Worm (Caenorhabditis elegans): ENCODE measurements around the gene C09B9.85.

DNA sequence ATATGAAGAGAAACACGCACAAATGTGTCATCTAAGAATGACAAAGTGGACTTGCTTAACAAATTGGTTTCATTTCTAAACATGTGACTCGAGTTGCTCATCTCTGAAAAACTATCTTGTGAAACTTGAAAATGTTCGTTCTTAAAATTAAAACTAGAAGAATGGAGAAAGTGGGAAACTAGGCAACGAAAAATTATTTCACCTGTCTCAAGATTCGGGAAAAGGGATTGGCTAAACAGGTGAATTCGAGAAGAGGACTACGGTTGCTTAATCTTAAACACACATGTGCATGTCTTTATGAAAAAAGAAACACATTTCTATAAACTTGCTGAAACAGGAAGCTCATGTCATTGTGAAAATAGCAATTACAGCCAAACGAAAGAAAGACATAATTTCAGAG lies 44.5 kb downstream of the C09B9.85 start, which contains the start of gene srz-24:
- TF ChIP-seq ama-1 (optimal IDR thresholded peaks at IDR 0.05): no peak
- TF ChIP-seq flt-1 (GFP tag; IDR thresholded peaks at IDR 0.05): no peak
- no peak for TF ChIP-seq pes-1 (GFP tag; IDR thresholded peaks at IDR 0.05)
- no peak for TF ChIP-seq sea-1 (GFP tag; conservative IDR thresholded peaks at IDR 0.05)
- TF ChIP-seq ets-7 (tag; optimal IDR thresholded peaks at IDR 0.05): no peak
- no peak for TF ChIP-seq scrt-1 (GFP tag; IDR thresholded peaks at IDR 0.05)
- TF ChIP-seq B0310.2 (tag; optimal IDR thresholded peaks at IDR 0.05): no peak
- no peak for TF ChIP-seq hmg-4 (GFP tag; optimal IDR thresholded peaks at IDR 0.05)
- TF ChIP-seq hnd-1 (tag; optimal IDR thresholded peaks at IDR 0.05): no peak

Measured in whole organism, early embryonic.